Worm (Caenorhabditis elegans) whole organism, late embryonic: ENCODE measurements around the gene Y57G11C.42.
A peak's percentile ranks its signal among the peaks of the same experiment; 100 is the strongest.

ENCODE experiments used
- C38D4.7 ChIP-seq: fragments of 200-800 bp; sonication (Bioruptor generic); optimal IDR thresholded peaks from 2 replicates; lab custom pipeline; 2018; ENCODE audit warnings: mild to moderate bottlenecking, missing genetic modification characterization, moderate library complexity, missing compliant biosample characterization
- F13H6.1 ChIP-seq: sonication (generic microtip); optimal IDR thresholded peaks from 2 replicates; lab custom pipeline; 2016; ENCODE audit warnings: missing genetic modification characterization, missing compliant biosample characterization
- K02D7.2 ChIP-seq: sonication (generic microtip); optimal IDR thresholded peaks from 2 replicates; lab custom pipeline; 2017; ENCODE audit warnings: mild to moderate bottlenecking, missing genetic modification characterization, missing compliant biosample characterization
- K09A11.1 ChIP-seq: sonication (generic microtip); optimal IDR thresholded peaks from 2 replicates; lab custom pipeline; 2017; ENCODE audit warnings: antibody characterized with exemption, mild to moderate bottlenecking, missing genetic modification characterization, missing compliant biosample characterization; ENCODE audit not compliant: insufficient read depth
- Y22D7AL.16 ChIP-seq: sonication (generic microtip); optimal IDR thresholded peaks from 2 replicates; lab custom pipeline; 2016; ENCODE audit warnings: missing genetic modification characterization, missing compliant biosample characterization
- ama-1 ChIP-seq: fragments of 150-350 bp; optimal IDR thresholded peaks from 2 replicates; lab custom pipeline; 2014
- ceh-18 ChIP-seq: sonication (generic microtip); optimal IDR thresholded peaks from 2 replicates; lab custom pipeline; 2016; ENCODE audit warnings: missing genetic modification characterization, missing compliant biosample characterization
- ceh-2 ChIP-seq: sonication (generic microtip); optimal IDR thresholded peaks from 2 replicates; lab custom pipeline; 2016; ENCODE audit warnings: missing genotype, missing genetic modification characterization, missing compliant biosample characterization
- ceh-24 ChIP-seq: sonication (generic microtip); optimal IDR thresholded peaks from 2 replicates; lab custom pipeline; 2016; ENCODE audit warnings: mild to moderate bottlenecking, missing genetic modification characterization, missing compliant biosample characterization
- ceh-30 ChIP-seq: fragments of 150-350 bp; optimal IDR thresholded peaks from 2 replicates; lab custom pipeline; 2014; ENCODE audit warnings: missing biosample characterization, missing genetic modification characterization
- ceh-31 ChIP-seq: sonication (generic microtip); optimal IDR thresholded peaks from 2 replicates; lab custom pipeline; 2016; ENCODE audit warnings: missing genetic modification characterization, missing compliant biosample characterization
- ceh-34 ChIP-seq: sonication (generic microtip); optimal IDR thresholded peaks from 2 replicates; lab custom pipeline; 2016; ENCODE audit warnings: mild to moderate bottlenecking, missing genetic modification characterization, missing compliant biosample characterization
- ceh-45 ChIP-seq: fragments of 200-800 bp; sonication (Bioruptor generic); IDR thresholded peaks from 2 replicates; pipeline ENCODE4 v1.3.6; 2022; ENCODE audit warnings: missing genetic modification reagents, missing genetic modification characterization, missing compliant biosample characterization
- ceh-48 ChIP-seq: sonication (generic microtip); optimal IDR thresholded peaks from 2 replicates; lab custom pipeline; 2016; ENCODE audit warnings: missing genetic modification characterization, inconsistent platforms, missing compliant biosample characterization
- ceh-6 ChIP-seq: fragments of 200-800 bp; sonication (Bioruptor generic); optimal IDR thresholded peaks from 2 replicates; lab custom pipeline; 2018; ENCODE audit warnings: mild to moderate bottlenecking, missing genetic modification characterization, missing compliant biosample characterization
- dve-1 ChIP-seq: sonication (generic microtip); optimal IDR thresholded peaks from 2 replicates; lab custom pipeline; 2017; ENCODE audit warnings: antibody characterized with exemption, mild to moderate bottlenecking, missing genetic modification characterization, missing compliant biosample characterization
- elt-2 ChIP-seq: sonication (generic microtip); optimal IDR thresholded peaks from 2 replicates; lab custom pipeline; 2016; ENCODE audit warnings: missing genetic modification reagents, missing genetic modification characterization, missing compliant biosample characterization
- elt-4 ChIP-seq: sonication (generic microtip); optimal IDR thresholded peaks from 2 replicates; lab custom pipeline; 2016; ENCODE audit warnings: missing genetic modification characterization, missing compliant biosample characterization
- hlh-30 ChIP-seq: sonication (generic microtip); optimal IDR thresholded peaks from 2 replicates; lab custom pipeline; 2017; ENCODE audit warnings: antibody characterized with exemption, missing genetic modification characterization, missing compliant biosample characterization; ENCODE audit not compliant: insufficient read depth
- lim-6 ChIP-seq: sonication (generic microtip); optimal IDR thresholded peaks from 2 replicates; lab custom pipeline; 2016; ENCODE audit warnings: missing genetic modification characterization, missing compliant biosample characterization
- lin-11 ChIP-seq: fragments of 200-800 bp; sonication (Bioruptor generic); optimal IDR thresholded peaks from 2 replicates; lab custom pipeline; 2018; ENCODE audit warnings: mild to moderate bottlenecking, missing genetic modification characterization, missing compliant biosample characterization
- madf-2 ChIP-seq: sonication (generic microtip); optimal IDR thresholded peaks from 2 replicates; lab custom pipeline; 2017; ENCODE audit warnings: missing genetic modification characterization, missing compliant biosample characterization
- nfya-1 ChIP-seq: sonication (generic microtip); optimal IDR thresholded peaks from 2 replicates; lab custom pipeline; 2017; ENCODE audit warnings: missing genetic modification characterization, mild to moderate bottlenecking, missing compliant biosample characterization, antibody characterized with exemption, moderate library complexity
- nhr-232 ChIP-seq: sonication (generic microtip); optimal IDR thresholded peaks from 2 replicates; lab custom pipeline; 2016; ENCODE audit warnings: missing genetic modification characterization, missing compliant biosample characterization
- npax-4 ChIP-seq: sonication (generic microtip); optimal IDR thresholded peaks from 2 replicates; lab custom pipeline; 2016; ENCODE audit warnings: missing genetic modification characterization, missing compliant biosample characterization
- odd-2 ChIP-seq: sonication (generic microtip); optimal IDR thresholded peaks from 2 replicates; lab custom pipeline; 2017; ENCODE audit warnings: antibody characterized with exemption, mild to moderate bottlenecking, missing genetic modification characterization, missing compliant biosample characterization
- pax-1 ChIP-seq: fragments of 150-350 bp; optimal IDR thresholded peaks from 2 replicates; lab custom pipeline; 2014; ENCODE audit warnings: missing biosample characterization, missing genetic modification characterization
- pros-1 ChIP-seq: fragments of 150-350 bp; optimal IDR thresholded peaks from 2 replicates; lab custom pipeline; 2014; ENCODE audit warnings: missing biosample characterization, missing genetic modification reagents, missing genetic modification characterization
- sdc-2 ChIP-seq: sonication (generic microtip); optimal IDR thresholded peaks from 2 replicates; lab custom pipeline; 2016; ENCODE audit warnings: missing genotype, missing genetic modification characterization, missing compliant biosample characterization
- sox-2 ChIP-seq: fragments of 200-800 bp; sonication (Bioruptor generic); IDR thresholded peaks from 2 replicates; pipeline ENCODE4 v1.3.6; 2022; ENCODE audit warnings: missing genetic modification reagents, missing genetic modification characterization, missing compliant biosample characterization
- sox-4 ChIP-seq: sonication (generic microtip); optimal IDR thresholded peaks from 2 replicates; lab custom pipeline; 2017; ENCODE audit warnings: mild to moderate bottlenecking, missing genetic modification characterization, inconsistent platforms, missing compliant biosample characterization
- syd-9 ChIP-seq: sonication (generic microtip); optimal IDR thresholded peaks from 2 replicates; lab custom pipeline; 2016; ENCODE audit warnings: mild to moderate bottlenecking, missing genetic modification characterization, moderate library complexity, missing compliant biosample characterization
- tbx-2 ChIP-seq: sonication (generic microtip); optimal IDR thresholded peaks from 2 replicates; lab custom pipeline; 2016; ENCODE audit warnings: missing genetic modification characterization, missing compliant biosample characterization
- tbx-7 ChIP-seq: sonication (generic microtip); optimal IDR thresholded peaks from 2 replicates; lab custom pipeline; 2016; ENCODE audit warnings: missing genotype, missing genetic modification characterization, missing compliant biosample characterization
- unc-3 ChIP-seq, 2 experiments: fragments of 200-800 bp in 1 of 2; sonication (Bioruptor generic) in 1 of 2; sonication (generic microtip) in 1 of 2; conservative IDR thresholded peaks in 1 of 2; optimal IDR thresholded peaks in 1 of 2; 2 replicates each; pipeline versions ENCODE4 v1.3.6 to Lab custom; 2016 to 2022; ENCODE audit warnings: missing compliant biosample characterization in 2 of 2, missing genetic modification characterization in 2 of 2, missing genetic modification reagents in 1 of 2
- unc-42 ChIP-seq: sonication (generic microtip); optimal IDR thresholded peaks from 2 replicates; lab custom pipeline; 2016; ENCODE audit warnings: missing genotype, missing genetic modification characterization, missing compliant biosample characterization
- unc-55 ChIP-seq: sonication (generic microtip); optimal IDR thresholded peaks from 2 replicates; lab custom pipeline; 2017; ENCODE audit warnings: missing biosample characterization, missing genetic modification reagents, missing genetic modification characterization
- unc-86 ChIP-seq: sonication (generic microtip); optimal IDR thresholded peaks from 2 replicates; lab custom pipeline; 2016; ENCODE audit warnings: missing genetic modification characterization, missing compliant biosample characterization
- ztf-16 ChIP-seq: sonication (generic microtip); optimal IDR thresholded peaks from 2 replicates; lab custom pipeline; 2017; ENCODE audit warnings: missing genetic modification characterization, missing compliant biosample characterization

The Y57G11C.42 gene

ce11 chrIV:14765336-14765735 is 37.0 kb downstream of the Y57G11C.42 start, which contains the start of gene Y57G11C.5:
Gene Y57G11C.5, minus strand, starts transcription at chrIV:14765436.
- TF ChIP-seq C38D4.7 (GFP tag; lab: Kevin White, UChicago): no peak
- no peak for TF ChIP-seq lim-6 (tag; lab: Kevin White, UChicago)
- no peak for TF ChIP-seq sdc-2 (tag; lab: Kevin White, UChicago)
- TF ChIP-seq unc-42: no peak
- TF ChIP-seq tbx-7 (tag; lab: Kevin White, UChicago): no peak
- no peak for TF ChIP-seq lin-11 (tag; lab: Kevin White, UChicago)
- no peak for TF ChIP-seq ama-1 (lab: Kevin White, UChicago)
- TF ChIP-seq pros-1 (tag; lab: Kevin White, UChicago): no peak
- no peak for TF ChIP-seq npax-4 (tag; lab: Kevin White, UChicago)
- TF ChIP-seq Y22D7AL.16 (tag; lab: Kevin White, UChicago): no peak
- no peak for TF ChIP-seq odd-2 (tag; lab: Kevin White, UChicago)
- no peak for TF ChIP-seq dve-1
- TF ChIP-seq syd-9 (tag; lab: Kevin White, UChicago): no peak
- TF ChIP-seq elt-4 (tag; lab: Kevin White, UChicago): no peak
- no peak for TF ChIP-seq nhr-232 (tag; lab: Kevin White, UChicago)
- no peak for TF ChIP-seq ceh-2 (tag; lab: Kevin White, UChicago)
- TF ChIP-seq unc-3 (GFP tag; conservative IDR thresholded peaks at IDR 0.05; lab: Robert Waterston, UW): no peak
- no peak for TF ChIP-seq unc-3 (tag; optimal IDR thresholded peaks at IDR 0.05; lab: Kevin White, UChicago)

ce11 chrIV:14766382-14766781 is 38.1 kb downstream of the Y57G11C.42 start, which contains the start of gene vti-1:
Gene vti-1, minus strand, starts transcription at chrIV:14766665.
- TF ChIP-seq ceh-45 (no peak), ceh-6 (no peak), ceh-18 (tag; lab: Kevin White, UChicago) (no peak), elt-2 (tag; lab: Kevin White, UChicago) (no peak), K02D7.2 (tag; lab: Kevin White, UChicago) (no peak)

- TF ChIP-seq ceh-48 (tag; lab: Kevin White, UChicago) (peak; percentile 72), pax-1 (tag; lab: Kevin White, UChicago) (peak; percentile 80), ceh-30 (tag; lab: Kevin White, UChicago) (peak; percentile 84), nfya-1 (tag; lab: Kevin White, UChicago) (peak; percentile 80), ceh-34 (peak; percentile 30), ceh-31 (tag; lab: Kevin White, UChicago) (peak; percentile 57), sox-2 (GFP tag; lab: Robert Waterston, UW) (no peak), unc-55 (peak; percentile 81), sox-4 (tag; lab: Kevin White, UChicago) (no peak), ceh-24 (tag; lab: Kevin White, UChicago) (no peak), nhr-232 (tag; lab: Kevin White, UChicago) (no peak), dve-1 (peak; percentile 79), F13H6.1 (tag; lab: Kevin White, UChicago) (no peak), pros-1 (tag; lab: Kevin White, UChicago) (peak; percentile 19), unc-86 (tag; lab: Kevin White, UChicago) (peak; percentile 6), ceh-18 (tag; lab: Kevin White, UChicago) (peak; percentile 54), K09A11.1 (no peak), ztf-16 (tag; lab: Kevin White, UChicago) (peak; percentile 24), unc-42 (peak; percentile 49), madf-2 (tag; lab: Kevin White, UChicago) (peak; percentile 15), elt-2 (tag; lab: Kevin White, UChicago) (peak; percentile 51), tbx-2 (tag; lab: Kevin White, UChicago) (peak; percentile 55), hlh-30 (tag; lab: Kevin White, UChicago) (peak; percentile 44)
Observed at ce11 chrIV:14767693-14768251, 39.4 kb downstream of the Y57G11C.42 start, which contains the start of the genes mrps-7 and Y57G11C.3. Gene mrps-7, minus strand, starts transcription at chrIV:14767730. Gene Y57G11C.3, plus strand, starts transcription at chrIV:14768201.
